Worm (Caenorhabditis elegans) whole organism, early embryonic: ENCODE measurements around the gene F28C6.8.

Experiments
- B0310.2 ChIP-seq: sonication (generic microtip); optimal IDR thresholded peaks from 2 replicates; lab custom pipeline; 2016; ENCODE audit warnings: mild to moderate bottlenecking, missing genetic modification characterization, missing compliant biosample characterization
- F13C5.2 ChIP-seq: sonication (generic microtip); optimal IDR thresholded peaks from 2 replicates; lab custom pipeline; 2017; ENCODE audit warnings: mild to moderate bottlenecking, missing genetic modification characterization, inconsistent platforms, missing compliant biosample characterization
- aly-1 ChIP-seq: sonication (generic microtip); optimal IDR thresholded peaks from 2 replicates; lab custom pipeline; 2016; ENCODE audit warnings: missing genetic modification characterization, missing compliant biosample characterization
- ama-1 ChIP-seq: fragments of 150-350 bp; optimal IDR thresholded peaks from 2 replicates; lab custom pipeline; 2014
- ceh-13 ChIP-seq: fragments of 200-800 bp; sonication (Bioruptor generic); optimal IDR thresholded peaks from 2 replicates; lab custom pipeline; 2018; ENCODE audit warnings: mild to moderate bottlenecking, missing genetic modification characterization, missing compliant biosample characterization
- ceh-36 ChIP-seq: sonication (generic microtip); optimal IDR thresholded peaks from 2 replicates; lab custom pipeline; 2016; ENCODE audit warnings: missing genetic modification characterization, inconsistent platforms, missing compliant biosample characterization
- ets-7 ChIP-seq: sonication (generic microtip); optimal IDR thresholded peaks from 2 replicates; lab custom pipeline; 2016; ENCODE audit warnings: missing genotype, missing genetic modification characterization, missing compliant biosample characterization
- flt-1 ChIP-seq: fragments of 200-800 bp; sonication (Bioruptor generic); IDR thresholded peaks from 2 replicates; pipeline ENCODE4 v1.3.6; 2022; ENCODE audit warnings: missing genetic modification characterization, missing compliant biosample characterization
- hmbx-1 ChIP-seq: sonication (generic microtip); optimal IDR thresholded peaks from 2 replicates; lab custom pipeline; 2016; ENCODE audit warnings: mild to moderate bottlenecking, missing genetic modification characterization, missing compliant biosample characterization
- hmg-4 ChIP-seq: fragments of 200-800 bp; sonication (Bioruptor generic); optimal IDR thresholded peaks from 2 replicates; lab custom pipeline; 2018; ENCODE audit warnings: mild to moderate bottlenecking, missing genetic modification characterization, missing compliant biosample characterization
- hnd-1 ChIP-seq: sonication (generic microtip); optimal IDR thresholded peaks from 2 replicates; lab custom pipeline; 2016; ENCODE audit warnings: missing genetic modification characterization, missing compliant biosample characterization
- pes-1 ChIP-seq: fragments of 200-800 bp; sonication (Bioruptor generic); IDR thresholded peaks from 2 replicates; pipeline ENCODE4 v1.3.6; 2022; ENCODE audit warnings: missing genetic modification reagents, missing genetic modification characterization, missing compliant biosample characterization
- scrt-1 ChIP-seq: fragments of 200-800 bp; sonication (Bioruptor generic); IDR thresholded peaks from 2 replicates; pipeline ENCODE4 v1.3.6; 2022; ENCODE audit warnings: missing genetic modification characterization, missing compliant biosample characterization
- sea-1 ChIP-seq: fragments of 200-800 bp; sonication (Bioruptor generic); conservative IDR thresholded peaks from 2 replicates; pipeline ENCODE4 v1.3.6; 2022; ENCODE audit warnings: missing genetic modification characterization, missing compliant biosample characterization
- tbx-11 ChIP-seq: fragments of 200-800 bp; sonication (Bioruptor generic); IDR thresholded peaks from 2 replicates; pipeline ENCODE4 v1.3.6; 2022; ENCODE audit warnings: missing genetic modification characterization, missing compliant biosample characterization
- tbx-37 ChIP-seq: fragments of 200-800 bp; sonication (Bioruptor generic); conservative IDR thresholded peaks from 2 replicates; pipeline ENCODE4 v1.3.6; 2022; ENCODE audit warnings: missing genetic modification reagents, missing genetic modification characterization, missing compliant biosample characterization
- tra-4 ChIP-seq: sonication (generic microtip); optimal IDR thresholded peaks from 2 replicates; lab custom pipeline; 2017; ENCODE audit warnings: missing genetic modification characterization, missing compliant biosample characterization

Gene F28C6.8

ce11 chrII:8590684-8591083 lies 16.0 kb upstream of the F28C6.8 start, which contains the start of gene aptf-4:
aptf-4 (plus strand) TSS chrII:8590984.
- TF ChIP-seq sea-1 (GFP tag; lab: Robert Waterston, UW) = no peak
- TF ChIP-seq hnd-1 (tag; lab: Kevin White, UChicago) = no peak
- TF ChIP-seq ama-1 (lab: Kevin White, UChicago) = no peak
- no peak for TF ChIP-seq aly-1
- TF ChIP-seq ets-7 (tag; lab: Kevin White, UChicago) = no peak
- no peak for TF ChIP-seq ceh-13 (GFP tag; lab: Kevin White, UChicago)

DNA sequence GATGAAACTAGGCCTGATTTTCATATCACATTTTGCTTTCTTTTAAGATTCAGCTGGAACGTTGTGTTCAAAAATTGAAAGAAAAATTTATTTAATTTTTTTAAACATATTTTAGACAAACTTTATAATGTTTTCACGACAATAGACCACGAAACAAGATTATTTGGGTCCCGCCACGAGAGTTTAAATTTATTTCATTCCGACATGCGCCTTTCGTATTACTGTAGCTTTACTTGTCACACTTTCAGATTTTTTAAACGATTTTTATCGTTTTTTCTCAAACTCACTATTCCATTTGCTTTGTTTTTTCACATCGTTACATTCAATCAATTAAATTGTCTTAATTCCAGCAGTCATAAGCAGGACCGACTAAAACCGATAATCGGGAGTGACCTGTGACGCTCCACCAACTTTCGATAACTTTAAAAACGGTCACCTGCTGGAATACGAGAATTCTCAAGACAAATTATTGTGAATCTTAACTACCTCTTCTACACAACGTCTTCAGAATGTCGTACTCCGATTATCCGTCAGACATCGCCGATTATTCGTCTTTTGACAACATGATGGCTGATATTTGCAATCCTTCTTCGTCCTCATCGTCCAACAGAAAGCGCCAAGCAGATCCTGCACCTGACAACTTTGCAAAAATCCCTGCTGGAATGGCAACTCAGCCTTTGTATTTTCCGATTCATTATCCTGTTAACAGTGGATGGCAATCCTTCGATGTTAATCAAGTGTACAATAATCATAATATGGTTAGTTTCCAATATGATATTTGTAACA lies 12.6 kb upstream of the F28C6.8 start, which contains the start of gene aptf-3:
TSS of gene aptf-3 (plus strand) at position 351 of the 786 bp plus-strand sequence.
- TF ChIP-seq ceh-13 (GFP tag; lab: Kevin White, UChicago) = no peak
- TF ChIP-seq scrt-1 (GFP tag; lab: Robert Waterston, UW) = no peak

DNA sequence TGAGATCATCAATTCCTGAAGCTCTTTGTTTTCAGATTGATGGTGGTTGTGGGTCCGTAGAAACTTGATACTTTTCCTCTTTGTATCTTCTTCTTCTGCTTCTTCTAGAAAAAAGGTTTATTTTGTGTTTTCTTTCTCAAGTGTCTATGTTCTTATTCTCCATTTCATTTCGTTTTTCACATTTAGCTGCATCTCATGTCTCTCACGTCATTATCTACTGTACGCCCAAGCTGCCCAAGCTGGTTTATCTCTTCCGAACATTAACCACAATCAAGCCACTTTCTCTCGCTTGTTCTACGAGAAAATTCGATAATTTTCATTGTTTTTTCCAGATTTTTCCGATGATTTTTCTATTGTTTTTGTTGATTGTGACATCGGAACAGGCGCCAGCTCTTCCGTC lies 7.4 kb upstream of the F28C6.8 start, which contains the start of gene F28C6.5:
TSS of gene F28C6.5 (plus strand) at position 301 of the 400 bp plus-strand sequence.
- TF ChIP-seq hnd-1 (tag; lab: Kevin White, UChicago) (no peak), tbx-37 (GFP tag; lab: Robert Waterston, UW) (no peak), hmbx-1 (no peak), sea-1 (GFP tag; lab: Robert Waterston, UW) (no peak), ama-1 (lab: Kevin White, UChicago) (no peak), tra-4 (no peak), scrt-1 (GFP tag; lab: Robert Waterston, UW) (no peak), ceh-36 (no peak), flt-1 (GFP tag; lab: Robert Waterston, UW) (no peak), pes-1 (GFP tag; lab: Robert Waterston, UW) (no peak), ets-7 (tag; lab: Kevin White, UChicago) (no peak), ceh-13 (GFP tag; lab: Kevin White, UChicago) (no peak), tbx-11 (GFP tag; lab: Robert Waterston, UW) (no peak), F13C5.2 (tag; lab: Kevin White, UChicago) (no peak), hmg-4 (GFP tag; lab: Kevin White, UChicago) (no peak), aly-1 (no peak), B0310.2 (tag; lab: Kevin White, UChicago) (no peak)

- no peak for TF ChIP-seq hmbx-1
- TF ChIP-seq B0310.2 (tag; lab: Kevin White, UChicago) = no peak
- TF ChIP-seq ama-1 (lab: Kevin White, UChicago) = no peak
- no peak for TF ChIP-seq ceh-13 (GFP tag; lab: Kevin White, UChicago)
- TF ChIP-seq F13C5.2 (tag; lab: Kevin White, UChicago) = no peak
- TF ChIP-seq tbx-11 (GFP tag; lab: Robert Waterston, UW) = no peak
- TF ChIP-seq pes-1 (GFP tag; lab: Robert Waterston, UW) = no peak
- TF ChIP-seq scrt-1 (GFP tag; lab: Robert Waterston, UW) = no peak
- no peak for TF ChIP-seq ets-7 (tag; lab: Kevin White, UChicago)
- no peak for TF ChIP-seq tbx-37 (GFP tag; lab: Robert Waterston, UW)
- TF ChIP-seq ceh-36 = no peak
- TF ChIP-seq flt-1 (GFP tag; lab: Robert Waterston, UW) = no peak
- TF ChIP-seq sea-1 (GFP tag; lab: Robert Waterston, UW) = no peak
Observed at ce11 chrII:8600165-8600564, 6.5 kb upstream of the F28C6.8 start, which contains the start of gene pigg-1. pigg-1 (minus strand) TSS chrII:8600265.

DNA sequence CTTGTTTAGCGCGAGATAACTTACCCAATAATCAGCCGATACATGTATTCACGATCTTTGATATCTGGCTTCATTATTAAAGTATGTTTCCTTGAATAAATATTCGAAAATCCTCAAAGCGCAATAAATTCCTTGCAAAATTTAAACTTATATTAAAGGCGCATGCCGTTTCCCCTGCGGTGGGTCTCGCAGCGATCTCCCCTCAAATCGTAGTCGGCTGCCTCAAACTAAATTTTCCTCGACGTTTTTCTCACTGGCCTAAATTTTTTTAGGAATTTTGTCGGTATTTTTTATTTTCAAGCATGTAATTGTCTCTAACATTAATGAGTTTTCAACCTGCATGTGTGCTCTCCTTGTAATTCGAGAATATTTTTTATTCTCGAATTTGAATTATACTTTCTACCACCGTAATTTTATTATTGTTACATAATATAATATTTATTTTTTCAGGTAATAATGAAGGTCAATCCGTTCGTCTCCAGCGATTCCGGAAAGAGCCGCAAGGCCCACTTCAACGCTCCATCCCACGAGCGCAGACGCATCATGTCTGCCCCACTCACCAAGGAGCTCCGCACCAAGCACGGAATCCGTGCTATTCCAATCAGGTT lies 4.2 kb upstream of the F28C6.8 start, which contains the start of the genes cpf-1 and rpl-26:
TSS of gene cpf-1 (minus strand) at position 104 of the 608 bp plus-strand sequence.
TSS of gene rpl-26 (plus strand) at position 449 of the 608 bp plus-strand sequence.
- no peak for TF ChIP-seq tbx-11 (GFP tag; lab: Robert Waterston, UW)
- no peak for TF ChIP-seq aly-1
- TF ChIP-seq ceh-36 = no peak
- no peak for TF ChIP-seq ets-7 (tag; lab: Kevin White, UChicago)

- no peak for TF ChIP-seq tbx-11 (GFP tag; lab: Robert Waterston, UW)
- no peak for TF ChIP-seq ceh-13 (GFP tag; lab: Kevin White, UChicago)
- peak; percentile 71 for TF ChIP-seq ama-1 (lab: Kevin White, UChicago)
Observed at ce11 chrII:8603567-8604359, 2.9 kb upstream of the F28C6.8 start, which contains the start of gene suf-1. suf-1 (plus strand) TSS chrII:8603846.

DNA sequence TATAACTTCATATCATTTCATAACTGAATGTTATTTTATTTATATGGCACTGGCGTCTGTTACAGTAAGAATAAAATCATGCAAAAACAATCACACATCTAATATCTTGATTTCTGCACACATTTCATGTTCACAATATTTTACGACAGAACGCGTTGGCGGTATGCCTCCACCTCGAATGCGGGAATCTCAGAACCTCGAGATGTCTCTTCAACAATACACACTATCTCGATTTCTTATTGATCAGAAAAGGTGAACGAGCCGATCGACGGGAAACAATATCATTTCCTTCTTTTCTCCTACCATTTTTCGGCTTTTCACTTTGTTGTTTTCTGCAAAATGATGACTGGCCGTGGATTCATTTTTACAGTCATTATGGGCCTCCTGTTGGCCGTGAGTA lies 1.0 kb downstream of the F28C6.8 start, which contains the start of gene F28C6.10:
TSS of gene F28C6.10 (plus strand) at position 301 of the 400 bp plus-strand sequence.
- TF ChIP-seq aly-1 = no peak
- no peak for TF ChIP-seq hmbx-1
- no peak for TF ChIP-seq ama-1 (lab: Kevin White, UChicago)
- TF ChIP-seq pes-1 (GFP tag; lab: Robert Waterston, UW) = no peak
- no peak for TF ChIP-seq sea-1 (GFP tag; lab: Robert Waterston, UW)
- TF ChIP-seq hmg-4 (GFP tag; lab: Kevin White, UChicago) = no peak
- TF ChIP-seq flt-1 (GFP tag; lab: Robert Waterston, UW) = no peak
- TF ChIP-seq ets-7 (tag; lab: Kevin White, UChicago) = no peak
- no peak for TF ChIP-seq hnd-1 (tag; lab: Kevin White, UChicago)
- TF ChIP-seq B0310.2 (tag; lab: Kevin White, UChicago) = no peak
- no peak for TF ChIP-seq tra-4
- TF ChIP-seq scrt-1 (GFP tag; lab: Robert Waterston, UW) = no peak
